Fruit fly (Drosophila melanogaster) whole organism, embryonic: ENCODE data around the gene Fkbp59.

Experiments used
- B-H2 ChIP-seq: fragments of 200-800 bp; sonication (Bioruptor generic); optimal IDR thresholded peaks from 2 replicates; lab custom pipeline; 2018; ENCODE audit warnings: missing biosample characterization, mild to moderate bottlenecking, missing genetic modification characterization
- CG10147 ChIP-seq: fragments of 200-800 bp; sonication (Bioruptor generic); optimal IDR thresholded peaks from 2 replicates; lab custom pipeline; 2019; ENCODE audit warnings: missing biosample characterization, mild to moderate bottlenecking, missing genetic modification characterization, moderate library complexity
- CG11085 ChIP-seq: fragments of 200-800 bp; sonication (Bioruptor generic); IDR thresholded peaks from 2 replicates; pipeline ENCODE4 v1.3.6; 2022; ENCODE audit warnings: missing biosample characterization, missing genetic modification characterization
- CG11696 ChIP-seq: fragments of 200-800 bp; sonication (Bioruptor generic); IDR thresholded peaks from 2 replicates; pipeline ENCODE4 v1.3.6; 2022; ENCODE audit warnings: missing biosample characterization, missing genetic modification characterization
- CG11723 ChIP-seq: fragments of 200-800 bp; sonication (Bioruptor generic); optimal IDR thresholded peaks from 2 replicates; lab custom pipeline; 2017; ENCODE audit warnings: missing biosample characterization, mild to moderate bottlenecking, missing genetic modification characterization
- CG13424 ChIP-seq: fragments of 200-800 bp; sonication (Bioruptor generic); optimal IDR thresholded peaks from 2 replicates; lab custom pipeline; 2019; ENCODE audit warnings: missing biosample characterization, mild to moderate bottlenecking, missing genetic modification characterization, moderate library complexity
- CG13894 ChIP-seq: fragments of 200-800 bp; sonication (Bioruptor generic); optimal IDR thresholded peaks from 3 replicates; lab custom pipeline; 2018; ENCODE audit warnings: missing biosample characterization, mild to moderate bottlenecking, missing genetic modification characterization, moderate library complexity
- CG14050 ChIP-seq: fragments of 200-800 bp; sonication (Bioruptor generic); IDR thresholded peaks from 3 replicates; pipeline ENCODE4 v1.3.6; 2022; ENCODE audit warnings: missing biosample characterization, missing genetic modification characterization
- CG1529 ChIP-seq: fragments of 200-800 bp; sonication (Bioruptor generic); optimal IDR thresholded peaks from 3 replicates; lab custom pipeline; 2018; ENCODE audit warnings: missing biosample characterization, missing genetic modification characterization
- CG1602 ChIP-seq: fragments of 200-800 bp; sonication (Bioruptor generic); optimal IDR thresholded peaks from 3 replicates; lab custom pipeline; 2016; ENCODE audit warnings: missing biosample characterization, missing genetic modification characterization
- CG17568 ChIP-seq: fragments of 200-800 bp; sonication (Bioruptor generic); optimal IDR thresholded peaks from 2 replicates; lab custom pipeline; 2018; ENCODE audit warnings: missing biosample characterization, mild to moderate bottlenecking, missing genetic modification characterization, moderate library complexity
- CG18476 ChIP-seq: fragments of 200-800 bp; sonication (Bioruptor generic); optimal IDR thresholded peaks from 2 replicates; lab custom pipeline; 2016; ENCODE audit warnings: missing biosample characterization, mild to moderate bottlenecking, missing genetic modification characterization
- CG18764 ChIP-seq: fragments of 200-800 bp; sonication (Bioruptor generic); optimal IDR thresholded peaks from 3 replicates; lab custom pipeline; 2016; ENCODE audit warnings: missing biosample characterization, missing genetic modification characterization
- CG4617 ChIP-seq: fragments of 200-800 bp; sonication (Bioruptor generic); optimal IDR thresholded peaks from 3 replicates; lab custom pipeline; 2016; ENCODE audit warnings: missing biosample characterization, missing genetic modification characterization, borderline replicate concordance
- CG6272 ChIP-seq: fragments of 200-800 bp; sonication (Bioruptor generic); IDR thresholded peaks from 2 replicates; pipeline ENCODE4 v1.3.6; 2022; ENCODE audit warnings: missing biosample characterization, missing genetic modification characterization
- CG7745 ChIP-seq: fragments of 200-800 bp; sonication (Bioruptor generic); optimal IDR thresholded peaks from 2 replicates; lab custom pipeline; 2018; ENCODE audit warnings: missing biosample characterization, mild to moderate bottlenecking, missing genetic modification characterization, moderate library complexity
- CG9437 ChIP-seq: fragments of 200-800 bp; sonication (Bioruptor generic); optimal IDR thresholded peaks from 2 replicates; lab custom pipeline; 2018; ENCODE audit warnings: missing biosample characterization, mild to moderate bottlenecking, missing genetic modification characterization
- CTCF ChIP-seq: fragments of 200-800 bp; sonication (Bioruptor generic); optimal IDR thresholded peaks from 2 replicates; lab custom pipeline; 2017; ENCODE audit warnings: missing biosample characterization, mild to moderate bottlenecking, missing genetic modification characterization, moderate library complexity
- Deaf1 ChIP-seq: fragments of 200-800 bp; optimal IDR thresholded peaks from 3 replicates; lab custom pipeline; 2019; ENCODE audit warnings: missing biosample characterization, mild to moderate bottlenecking, missing genetic modification characterization, moderate library complexity
- Dip3 ChIP-seq: fragments of 200-800 bp; sonication (Bioruptor generic); optimal IDR thresholded peaks from 3 replicates; lab custom pipeline; 2016; ENCODE audit warnings: missing biosample characterization, missing genetic modification characterization
- Drgx ChIP-seq: fragments of 200-800 bp; sonication (Bioruptor generic); IDR thresholded peaks from 2 replicates; pipeline ENCODE4 v1.3.6; 2022; ENCODE audit warnings: missing biosample characterization, missing genetic modification characterization
- Fer3 ChIP-seq: fragments of 200-800 bp; sonication (Bioruptor generic); optimal IDR thresholded peaks from 2 replicates; lab custom pipeline; 2018; ENCODE audit warnings: missing biosample characterization, mild to moderate bottlenecking, missing genetic modification characterization, moderate library complexity
- HHEX ChIP-seq: fragments of 200-800 bp; sonication (Bioruptor generic); optimal IDR thresholded peaks from 3 replicates; lab custom pipeline; 2017; ENCODE audit warnings: missing biosample characterization, mild to moderate bottlenecking, missing genetic modification characterization, missing genetic modification reagents
- Hmx ChIP-seq: fragments of 200-800 bp; sonication (Bioruptor generic); optimal IDR thresholded peaks from 2 replicates; lab custom pipeline; 2016; ENCODE audit warnings: missing biosample characterization, missing genetic modification characterization
- Hr39 ChIP-seq: fragments of >200 bp; optimal IDR thresholded peaks from 2 replicates; lab custom pipeline; 2017
- Lhr ChIP-seq: fragments of 200-800 bp; sonication (Bioruptor generic); optimal IDR thresholded peaks from 3 replicates; lab custom pipeline; 2017; ENCODE audit warnings: mild to moderate bottlenecking, missing biosample characterization, missing genetic modification reagents, missing genetic modification characterization
- Lpt ChIP-seq: fragments of >200 bp; optimal IDR thresholded peaks from 2 replicates; lab custom pipeline; 2018; ENCODE audit warnings: missing biosample characterization, missing genetic modification characterization
- MBD-R2 ChIP-seq: fragments of 200-800 bp; sonication (Bioruptor generic); IDR thresholded peaks from 2 replicates; pipeline ENCODE4 v1.3.6; 2022; ENCODE audit warnings: missing biosample characterization, missing genetic modification characterization
- MTF-1 ChIP-seq: fragments of 200-800 bp; sonication (Bioruptor generic); optimal IDR thresholded peaks from 2 replicates; lab custom pipeline; 2018; ENCODE audit warnings: missing biosample characterization, mild to moderate bottlenecking, missing genetic modification characterization, borderline replicate concordance
- PHDP ChIP-seq: fragments of 200-800 bp; sonication (Bioruptor generic); optimal IDR thresholded peaks from 3 replicates; lab custom pipeline; 2018; ENCODE audit warnings: missing biosample characterization, mild to moderate bottlenecking, missing genetic modification characterization, moderate library complexity
- Ptx1 ChIP-seq: fragments of 200-800 bp; sonication (Bioruptor generic); IDR thresholded peaks from 2 replicates; pipeline ENCODE4 v1.3.6; 2022; ENCODE audit warnings: missing biosample characterization, missing genetic modification characterization
- Sox100B ChIP-seq: fragments of 200-800 bp; sonication (Bioruptor generic); optimal IDR thresholded peaks from 3 replicates; lab custom pipeline; 2018; ENCODE audit warnings: missing biosample characterization, mild to moderate bottlenecking, missing genetic modification characterization
- ap ChIP-seq: fragments of 200-800 bp; sonication (Bioruptor generic); IDR thresholded peaks from 2 replicates; pipeline ENCODE4 v1.3.6; 2022; ENCODE audit warnings: missing biosample characterization, missing genetic modification characterization
- br ChIP-seq: fragments of >200 bp; optimal IDR thresholded peaks from 2 replicates; lab custom pipeline; 2017
- chif ChIP-seq, 2 experiments: fragments of 200-800 bp; sonication (Bioruptor generic); optimal IDR thresholded peaks; 3 replicates each; lab custom pipeline; 2016; ENCODE audit warnings: missing biosample characterization in 2 of 2, missing genetic modification characterization in 2 of 2
- chm ChIP-seq: fragments of 200-800 bp; sonication (Bioruptor generic); IDR thresholded peaks from 2 replicates; pipeline ENCODE4 v1.3.6; 2022; ENCODE audit warnings: missing biosample characterization, missing genetic modification characterization
- dimm ChIP-seq: fragments of 200-800 bp; sonication (Bioruptor generic); IDR thresholded peaks from 2 replicates; pipeline ENCODE4 v1.3.6; 2022; ENCODE audit warnings: missing biosample characterization, missing genetic modification characterization
- fd96Cb ChIP-seq: fragments of 200-800 bp; sonication (Bioruptor generic); optimal IDR thresholded peaks from 2 replicates; lab custom pipeline; 2018; ENCODE audit warnings: missing biosample characterization, mild to moderate bottlenecking, missing genetic modification characterization, moderate library complexity
- gsb ChIP-seq: fragments of 200-800 bp; sonication (Bioruptor generic); IDR thresholded peaks from 2 replicates; pipeline ENCODE4 v1.3.6; 2022; ENCODE audit warnings: missing biosample characterization, missing genetic modification characterization
- hth ChIP-seq: fragments of >200 bp; optimal IDR thresholded peaks from 2 replicates; lab custom pipeline; 2017; ENCODE audit warnings: inconsistent platforms
- jing ChIP-seq: fragments of 200-800 bp; sonication (Bioruptor generic); optimal IDR thresholded peaks from 2 replicates; lab custom pipeline; 2018; ENCODE audit warnings: missing biosample characterization, mild to moderate bottlenecking, missing genetic modification characterization
- kay ChIP-seq: fragments of 200-800 bp; sonication (Bioruptor generic); optimal IDR thresholded peaks from 2 replicates; lab custom pipeline; 2016; ENCODE audit warnings: missing biosample characterization, missing genetic modification characterization
- onecut ChIP-seq: fragments of 200-800 bp; sonication (Bioruptor generic); IDR thresholded peaks from 2 replicates; pipeline ENCODE4 v1.3.6; 2022; ENCODE audit warnings: missing biosample characterization, missing genetic modification characterization
- otp ChIP-seq: fragments of 200-800 bp; sonication (Bioruptor generic); IDR thresholded peaks from 3 replicates; pipeline ENCODE4, ENCODE4 v1.3.6; 2022; ENCODE audit warnings: missing biosample characterization, missing genetic modification characterization
- ro ChIP-seq: fragments of 200-800 bp; sonication (Bioruptor generic); IDR thresholded peaks from 2 replicates; pipeline ENCODE4 v1.3.6; 2022; ENCODE audit warnings: missing biosample characterization, missing genetic modification characterization
- salm ChIP-seq: fragments of 200-800 bp; sonication (Bioruptor generic); optimal IDR thresholded peaks from 2 replicates; lab custom pipeline; 2018; ENCODE audit warnings: missing biosample characterization, mild to moderate bottlenecking, missing genetic modification characterization
- sc ChIP-seq, 3 experiments: fragments of >200 bp in 2 of 3; fragments of 200-800 bp in 1 of 3; sonication (Bioruptor generic) in 1 of 3; optimal IDR thresholded peaks; 2 replicates in 2 of 3; 3 replicates in 1 of 3; lab custom pipeline; 2017; ENCODE audit warnings: mild to moderate bottlenecking in 1 of 3, missing biosample characterization in 1 of 3, missing genetic modification characterization in 1 of 3, missing genetic modification reagents in 1 of 3
- sqz ChIP-seq: fragments of 200-800 bp; sonication (Bioruptor generic); optimal IDR thresholded peaks from 3 replicates; lab custom pipeline; 2018; ENCODE audit warnings: missing biosample characterization, mild to moderate bottlenecking, missing genetic modification characterization
- stc ChIP-seq: fragments of 200-800 bp; sonication (Bioruptor generic); IDR thresholded peaks from 2 replicates; pipeline ENCODE4 v1.3.6; 2022; ENCODE audit warnings: missing biosample characterization, missing genetic modification characterization
- tgo ChIP-seq: fragments of 200-800 bp; sonication (Bioruptor generic); IDR thresholded peaks from 3 replicates; pipeline ENCODE4 v1.3.6; 2022; ENCODE audit warnings: missing biosample characterization, missing genetic modification characterization
- tio ChIP-seq: fragments of 200-800 bp; sonication (Bioruptor generic); optimal IDR thresholded peaks from 2 replicates; lab custom pipeline; 2017; ENCODE audit warnings: missing biosample characterization, missing genetic modification characterization, inconsistent platforms
- twi ChIP-seq: fragments of 200-800 bp; optimal IDR thresholded peaks from 2 replicates; lab custom pipeline; 2019; ENCODE audit warnings: missing biosample characterization, mild to moderate bottlenecking, missing genetic modification characterization, moderate library complexity
- z ChIP-seq: fragments of 200-800 bp; sonication (Bioruptor generic); IDR thresholded peaks from 3 replicates; pipeline ENCODE4 v1.3.6; 2022; ENCODE audit warnings: missing biosample characterization, missing genetic modification characterization

The Fkbp59 gene

DNA sequence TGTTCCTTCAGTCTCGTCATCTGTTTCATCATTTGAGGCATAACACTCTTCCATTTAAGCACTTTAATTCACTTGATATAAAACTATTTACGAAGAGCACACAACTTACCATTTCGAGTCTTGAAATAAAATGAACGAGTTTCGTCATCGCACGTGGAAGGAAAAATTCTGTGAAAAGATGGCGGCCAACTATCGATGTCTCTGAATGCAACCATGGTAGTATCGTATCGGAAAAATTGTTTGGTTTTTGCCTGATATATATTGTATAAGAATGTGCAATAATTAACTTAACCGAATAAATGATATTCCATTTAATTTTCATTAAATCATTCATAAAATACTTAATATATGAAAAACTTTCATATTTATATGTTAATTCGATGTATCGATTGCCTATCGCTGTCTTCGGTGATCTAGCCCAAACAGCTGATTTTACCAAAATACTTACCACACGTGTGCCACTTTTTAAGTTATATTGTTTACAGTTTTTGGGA, 7.1 kb downstream of the Fkbp59 start, which contains the start of gene Bka (continued):
- TF ChIP-seq dimm (GFP tag; lab: Robert Waterston, UW), result no peak
- TF ChIP-seq Dip3 (GFP tag; lab: Kevin White, UChicago), result no peak
- no peak for TF ChIP-seq CG7745 (tag; lab: Kevin White, UChicago)
- TF ChIP-seq Fer3 (tag; lab: Kevin White, UChicago), result peak; percentile 47
- TF ChIP-seq CG11696 (GFP tag; lab: Robert Waterston, UW), result no peak
- no peak for TF ChIP-seq Drgx
- TF ChIP-seq kay, result no peak
- TF ChIP-seq CG10147 (GFP tag; lab: Kevin White, UChicago), result peak; percentile 75
- no peak for TF ChIP-seq stc (GFP tag; lab: Robert Waterston, UW)
- no peak for TF ChIP-seq CG11085 (GFP tag; lab: Robert Waterston, UW)
- TF ChIP-seq CTCF (GFP tag; lab: Kevin White, UChicago), result peak; percentile 56
- no peak for TF ChIP-seq Hmx (GFP tag; lab: Kevin White, UChicago)
- TF ChIP-seq Lhr (GFP tag; lab: Kevin White, UChicago), result peak; percentile 70
- no peak for TF ChIP-seq fd96Cb (tag; lab: Kevin White, UChicago)
- no peak for TF ChIP-seq hth (lab: Kevin White, UChicago)
- TF ChIP-seq MBD-R2 (GFP tag; lab: Robert Waterston, UW), result peak; percentile 65
- peak; percentile 81 for TF ChIP-seq B-H2 (GFP tag; lab: Kevin White, UChicago)
- TF ChIP-seq CG4617 (GFP tag; lab: Kevin White, UChicago), result peak; percentile 46
- TF ChIP-seq sqz (GFP tag; lab: Kevin White, UChicago), result no peak
- no peak for TF ChIP-seq Ptx1 (GFP tag; lab: Robert Waterston, UW)
- TF ChIP-seq jing (GFP tag; lab: Kevin White, UChicago), result no peak
- TF ChIP-seq tio (GFP tag; lab: Kevin White, UChicago), result no peak
- no peak for TF ChIP-seq CG11723
- TF ChIP-seq gsb (GFP tag; lab: Robert Waterston, UW), result no peak
- TF ChIP-seq chm (GFP tag; lab: Robert Waterston, UW), result peak; percentile 31; the same call in 1 of the 2 replicates
- TF ChIP-seq Hr39 (lab: Kevin White, UChicago), result no peak
- no peak for TF ChIP-seq sc (optimal IDR thresholded peaks at IDR 0.05; lab: Kevin White, UChicago)
- TF ChIP-seq sc (GFP tag; optimal IDR thresholded peaks at IDR 0.05; lab: Kevin White, UChicago), result peak; percentile 43
- TF ChIP-seq otp (GFP tag; lab: Robert Waterston, UW), result peak; percentile 27; the same call in 1 of the 3 replicates
- peak; percentile 51 for TF ChIP-seq MTF-1 (GFP tag; lab: Kevin White, UChicago)
- no peak for TF ChIP-seq z (GFP tag; lab: Robert Waterston, UW)
- peak; percentile 26 for TF ChIP-seq CG1529 (GFP tag; lab: Kevin White, UChicago)
- TF ChIP-seq chif (GFP tag; optimal IDR thresholded peaks at IDR 0.05; lab: Kevin White, UChicago), result no peak
- no peak for TF ChIP-seq br (lab: Kevin White, UChicago)
- peak; percentile 77 for TF ChIP-seq CG13894
- peak; percentile 34; the same call in 1 of the 2 replicates for TF ChIP-seq onecut (GFP tag; lab: Robert Waterston, UW)
- no peak for TF ChIP-seq salm
- TF ChIP-seq ap (GFP tag; lab: Robert Waterston, UW), result no peak
- TF ChIP-seq CG13424 (tag; lab: Kevin White, UChicago), result peak; percentile 53
- TF ChIP-seq Lpt (GFP tag; lab: Kevin White, UChicago), result no peak
- no peak; the same call in 1 of the 2 replicates for TF ChIP-seq CG6272
- TF ChIP-seq CG18476 (GFP tag; lab: Kevin White, UChicago), result peak; percentile 20
- TF ChIP-seq Sox100B (GFP tag; lab: Kevin White, UChicago), result peak; percentile 69
- TF ChIP-seq HHEX (GFP tag; lab: Kevin White, UChicago), result peak; percentile 64
- no peak for TF ChIP-seq tgo (GFP tag; lab: Robert Waterston, UW)
- TF ChIP-seq twi (tag; lab: Kevin White, UChicago), result peak; percentile 71
- TF ChIP-seq CG14050 (GFP tag; lab: Robert Waterston, UW), result no peak
- TF ChIP-seq CG17568 (GFP tag; lab: Kevin White, UChicago), result peak; percentile 78
- no peak for TF ChIP-seq ro
- TF ChIP-seq CG18764, result no peak
- no peak for TF ChIP-seq CG1602 (GFP tag; lab: Kevin White, UChicago)
- TF ChIP-seq PHDP, result peak; percentile 69
- peak; percentile 63 for TF ChIP-seq CG9437 (GFP tag; lab: Kevin White, UChicago)
- TF ChIP-seq Deaf1 (tag; lab: Kevin White, UChicago), result peak; percentile 66
